Worm (Caenorhabditis elegans) whole organism, mixed stage, embryonic: Measurements from ENCODE around the gene T24C4.3.

Source experiments
- ceh-83 ChIP-seq: fragments of 200-800 bp; sonication (Bioruptor generic); optimal IDR thresholded peaks from 2 replicates; lab custom pipeline; 2018; ENCODE audit warnings: mild to moderate bottlenecking, missing genetic modification characterization, missing compliant biosample characterization
- elt-3 ChIP-seq: fragments of 150-350 bp; optimal IDR thresholded peaks from 2 replicates; lab custom pipeline; 2014; ENCODE audit warnings: missing biosample characterization, missing genetic modification characterization
- ham-2 ChIP-seq: fragments of 200-800 bp; sonication (Bioruptor generic); optimal IDR thresholded peaks from 2 replicates; lab custom pipeline; 2018; ENCODE audit warnings: mild to moderate bottlenecking, missing genetic modification characterization, missing compliant biosample characterization
- lsy-2 ChIP-seq: fragments of 150-350 bp; optimal IDR thresholded peaks from 2 replicates; lab custom pipeline; 2014; ENCODE audit warnings: missing biosample characterization, missing genetic modification characterization
- nhr-237 ChIP-seq: fragments of 150-350 bp; optimal IDR thresholded peaks from 2 replicates; lab custom pipeline; 2014; ENCODE audit warnings: missing biosample characterization, missing genetic modification characterization
- nhr-76 ChIP-seq: sonication (generic microtip); optimal IDR thresholded peaks from 2 replicates; lab custom pipeline; 2017; ENCODE audit warnings: missing biosample characterization, missing genetic modification characterization
- pha-4 ChIP-seq: fragments of 150-350 bp; optimal IDR thresholded peaks from 2 replicates; lab custom pipeline; 2018; ENCODE audit warnings: missing biosample characterization, missing genetic modification reagents, missing genetic modification characterization
- sptf-1 ChIP-seq: sonication (generic microtip); optimal IDR thresholded peaks from 2 replicates; lab custom pipeline; 2017; ENCODE audit warnings: mild to moderate bottlenecking, missing genetic modification characterization, moderate library complexity, missing compliant biosample characterization
- tbx-8 ChIP-seq: fragments of 200-800 bp; sonication (Bioruptor generic); optimal IDR thresholded peaks from 2 replicates; lab custom pipeline; 2018; ENCODE audit warnings: mild to moderate bottlenecking, missing genetic modification characterization, moderate library complexity, missing compliant biosample characterization

- TF ChIP-seq ham-2 (GFP tag; lab: Kevin White, UChicago): no peak
- no peak for TF ChIP-seq tbx-8
- TF ChIP-seq pha-4 (tag; lab: Kevin White, UChicago): no peak
- no peak for TF ChIP-seq elt-3 (tag; lab: Kevin White, UChicago)
- TF ChIP-seq lsy-2: no peak
- no peak for TF ChIP-seq nhr-237 (tag; lab: Kevin White, UChicago)
- no peak for TF ChIP-seq ceh-83
- no peak for TF ChIP-seq nhr-76 (tag; lab: Kevin White, UChicago)
- TF ChIP-seq sptf-1 (tag; lab: Kevin White, UChicago): no peak
Observed at ce11 chrIII:853859-854359, 18.4 kb downstream of the T24C4.3 start, which contains the start of the genes rnp-5 and tag-51.
